Fruit fly (Drosophila melanogaster) whole organism, embryonic: ENCODE measurements around the gene Gem4b.

Experiments used
- CG3163 ChIP-seq: fragments of 200-800 bp; sonication (Bioruptor generic); optimal IDR thresholded peaks from 3 replicates; lab custom pipeline; 2016; ENCODE audit warnings: missing biosample characterization, missing genetic modification characterization
- CG9932 ChIP-seq: fragments of 200-800 bp; sonication (Bioruptor generic); IDR thresholded peaks from 2 replicates; pipeline ENCODE4 v1.3.6; 2022; ENCODE audit warnings: missing biosample characterization, missing genetic modification characterization
- Fer2 ChIP-seq: fragments of 200-800 bp; sonication (Bioruptor generic); optimal IDR thresholded peaks from 2 replicates; lab custom pipeline; 2018; ENCODE audit warnings: missing biosample characterization, mild to moderate bottlenecking, missing genetic modification characterization, moderate library complexity

- TF ChIP-seq CG9932 (GFP tag; lab: Robert Waterston, UW): no peak; the same call in 1 of the 2 replicates
- no peak for TF ChIP-seq CG3163 (GFP tag; lab: Kevin White, UChicago)
- no peak for TF ChIP-seq Fer2 (tag; lab: Kevin White, UChicago)
Measured at dm6 chrX:3931669-3932068, 9.0 kb upstream of the Gem4b start.
